Fruit fly (Drosophila melanogaster) whole organism, wandering third instar larva: Measurements from ENCODE around the gene Nepl15.

Experiments
- OdsH ChIP-seq: fragments of 200-800 bp; sonication (Bioruptor generic); optimal IDR thresholded peaks from 2 replicates; lab custom pipeline; 2016; ENCODE audit warnings: missing biosample characterization, mild to moderate bottlenecking, missing genetic modification characterization
- brk ChIP-seq: fragments of 200-800 bp; sonication (Bioruptor generic); optimal IDR thresholded peaks from 2 replicates; lab custom pipeline; 2016; ENCODE audit warnings: missing biosample characterization, mild to moderate bottlenecking, missing genetic modification characterization
- pan ChIP-seq: fragments of >200 bp; optimal IDR thresholded peaks from 2 replicates; lab custom pipeline; 2017
- psq ChIP-seq: fragments of 200-800 bp; sonication (Bioruptor generic); optimal IDR thresholded peaks from 3 replicates; lab custom pipeline; 2017; ENCODE audit warnings: missing biosample characterization, mild to moderate bottlenecking, missing genetic modification characterization, moderate library complexity

DNA sequence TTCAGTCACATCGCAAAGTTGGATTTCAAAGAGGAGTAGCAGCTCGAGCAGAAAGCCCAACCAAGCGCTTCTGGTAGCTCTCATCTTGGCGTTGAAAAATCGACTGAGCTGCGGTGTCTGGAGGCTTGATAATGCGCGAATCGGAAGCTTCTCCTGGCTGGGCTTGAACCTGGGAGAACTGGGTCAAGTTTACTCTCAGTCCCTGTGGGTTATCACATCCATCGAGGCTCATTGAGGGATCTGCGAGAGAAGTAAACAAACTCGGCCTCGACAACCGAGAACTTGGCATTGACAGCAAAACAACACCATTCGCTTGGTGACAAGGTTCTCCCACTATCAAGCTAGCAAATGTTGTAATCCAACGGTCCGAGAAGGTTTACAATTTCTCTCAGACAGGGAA lies 5.0 kb downstream of the Nepl15 start, which contains the start of gene Nepl13:
- TF ChIP-seq psq (GFP tag; lab: Kevin White, UChicago), result no peak
- no peak for TF ChIP-seq OdsH (GFP tag; lab: Kevin White, UChicago)
- no peak for TF ChIP-seq brk (GFP tag; lab: Kevin White, UChicago)
- no peak for TF ChIP-seq pan (lab: Kevin White, UChicago)
